Worm (Caenorhabditis elegans) whole organism, early embryonic: ENCODE measurements around the gene nspc-14.

Experiments used
- F13C5.2 ChIP-seq: sonication (generic microtip); optimal IDR thresholded peaks from 2 replicates; lab custom pipeline; 2017; ENCODE audit warnings: mild to moderate bottlenecking, missing genetic modification characterization, inconsistent platforms, missing compliant biosample characterization
- ama-1 ChIP-seq: fragments of 150-350 bp; optimal IDR thresholded peaks from 2 replicates; lab custom pipeline; 2014
- ceh-13 ChIP-seq: fragments of 200-800 bp; sonication (Bioruptor generic); optimal IDR thresholded peaks from 2 replicates; lab custom pipeline; 2018; ENCODE audit warnings: mild to moderate bottlenecking, missing genetic modification characterization, missing compliant biosample characterization
- flt-1 ChIP-seq: fragments of 200-800 bp; sonication (Bioruptor generic); IDR thresholded peaks from 2 replicates; pipeline ENCODE4 v1.3.6; 2022; ENCODE audit warnings: missing genetic modification characterization, missing compliant biosample characterization
- pes-1 ChIP-seq: fragments of 200-800 bp; sonication (Bioruptor generic); IDR thresholded peaks from 2 replicates; pipeline ENCODE4 v1.3.6; 2022; ENCODE audit warnings: missing genetic modification reagents, missing genetic modification characterization, missing compliant biosample characterization
- tbx-11 ChIP-seq: fragments of 200-800 bp; sonication (Bioruptor generic); IDR thresholded peaks from 2 replicates; pipeline ENCODE4 v1.3.6; 2022; ENCODE audit warnings: missing genetic modification characterization, missing compliant biosample characterization
- tbx-37 ChIP-seq: fragments of 200-800 bp; sonication (Bioruptor generic); conservative IDR thresholded peaks from 2 replicates; pipeline ENCODE4 v1.3.6; 2022; ENCODE audit warnings: missing genetic modification reagents, missing genetic modification characterization, missing compliant biosample characterization

- TF ChIP-seq F13C5.2 (tag; lab: Kevin White, UChicago) (no peak), ama-1 (no peak), tbx-11 (GFP tag; lab: Robert Waterston, UW) (no peak), tbx-37 (GFP tag; lab: Robert Waterston, UW) (no peak), flt-1 (GFP tag; lab: Robert Waterston, UW) (no peak), pes-1 (GFP tag; lab: Robert Waterston, UW) (no peak), ceh-13 (GFP tag; lab: Kevin White, UChicago) (no peak)
These were observed 16.9 kb upstream of the nspc-14 start for ce11 chrX:12375783-12376182.
